Worm (Caenorhabditis elegans): Measurements from ENCODE around the gene skr-7.

DNA sequence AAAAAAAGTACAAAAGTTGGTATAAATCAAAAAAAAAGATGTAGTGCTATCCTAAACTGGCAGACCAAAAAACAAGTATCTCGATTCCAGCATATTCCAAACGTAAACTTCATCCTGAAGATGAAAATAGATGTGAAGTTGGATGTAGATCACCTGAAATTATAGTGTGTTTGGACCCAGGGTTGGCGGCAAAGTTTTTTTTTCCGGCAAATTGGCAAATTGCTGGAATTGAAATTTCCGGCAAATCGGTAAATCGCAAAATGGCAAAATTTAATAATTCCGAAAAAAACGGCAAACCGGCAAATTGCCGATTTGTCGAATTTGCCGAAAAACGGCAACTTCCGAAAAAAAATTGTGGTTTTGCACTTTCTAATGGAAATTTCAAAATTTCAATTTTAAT lies 37.7 kb upstream of the skr-7 start, which contains the start of gene F13A2.2:
- no peak for TF ChIP-seq lin-39 (tag; optimal IDR thresholded peaks at IDR 0.05)
- TF ChIP-seq fos-1 (tag; optimal IDR thresholded peaks at IDR 0.05) = no peak
- TF ChIP-seq hpl-2 (GFP tag; optimal IDR thresholded peaks at IDR 0.05) = no peak
- no peak for TF ChIP-seq alr-1 (tag; optimal IDR thresholded peaks at IDR 0.05; ENCODE audit: borderline replicate concordance)
- TF ChIP-seq nhr-11 (tag; optimal IDR thresholded peaks at IDR 0.05) = no peak
- TF ChIP-seq zag-1 (tag; optimal IDR thresholded peaks at IDR 0.05) = no peak
- TF ChIP-seq unc-130 (tag; optimal IDR thresholded peaks at IDR 0.05) = no peak
- no peak for TF ChIP-seq pag-3 (tag; optimal IDR thresholded peaks at IDR 0.05; ENCODE audit: borderline replicate concordance, insufficient read depth)
- no peak for TF ChIP-seq nhr-237 (tag; optimal IDR thresholded peaks at IDR 0.05)
- no peak for TF ChIP-seq fkh-8 (tag; optimal IDR thresholded peaks at IDR 0.05)
- TF ChIP-seq nhr-12 (tag; optimal IDR thresholded peaks at IDR 0.05) = no peak
- TF ChIP-seq ama-1 (optimal IDR thresholded peaks at IDR 0.05) = no peak

Measured in whole organism, L1 larva.